Worm (Caenorhabditis elegans): ENCODE data around the gene K05F1.13.

Gene K05F1.13

DNA sequence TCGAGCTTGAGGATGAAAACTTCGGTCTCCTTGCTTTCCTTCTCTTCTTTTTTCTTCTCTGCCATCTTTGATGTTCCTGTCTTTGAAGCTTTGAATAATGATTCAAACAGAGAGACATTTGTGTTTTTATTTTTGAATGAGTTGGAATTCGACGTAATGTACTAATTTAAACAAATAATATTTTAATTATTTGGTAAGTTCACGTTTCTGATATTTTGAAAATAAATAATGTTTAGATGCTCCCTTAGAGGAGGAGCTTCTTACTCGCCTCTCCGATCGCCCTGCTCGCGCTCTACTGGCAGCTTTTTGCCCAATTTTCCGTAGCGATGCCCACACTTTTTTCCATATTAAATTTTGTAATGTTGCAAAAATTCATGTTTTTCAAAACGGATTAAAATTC, 12.2 kb downstream of the K05F1.13 start, which contains the start of the genes K05F1.9 and K05F1.1:
K05F1.9 (minus strand) TSS at position 101 of the 400 bp plus-strand sequence.
K05F1.1 (plus strand) TSS at position 308 of the 400 bp plus-strand sequence.
- TF ChIP-seq pha-2 (tag; optimal IDR thresholded peaks at IDR 0.05) (no peak), ceh-19 (GFP tag; optimal IDR thresholded peaks at IDR 0.05) (no peak), unc-3 (GFP tag; conservative IDR thresholded peaks at IDR 0.05) (no peak), unc-3 (tag; optimal IDR thresholded peaks at IDR 0.05) (no peak), pag-3 (tag; optimal IDR thresholded peaks at IDR 0.05; ENCODE audit: borderline replicate concordance) (no peak), hlh-15 (tag; optimal IDR thresholded peaks at IDR 0.05) (no peak), ets-4 (tag; optimal IDR thresholded peaks at IDR 0.05) (no peak), ama-1 (optimal IDR thresholded peaks at IDR 0.05) (no peak)

DNA sequence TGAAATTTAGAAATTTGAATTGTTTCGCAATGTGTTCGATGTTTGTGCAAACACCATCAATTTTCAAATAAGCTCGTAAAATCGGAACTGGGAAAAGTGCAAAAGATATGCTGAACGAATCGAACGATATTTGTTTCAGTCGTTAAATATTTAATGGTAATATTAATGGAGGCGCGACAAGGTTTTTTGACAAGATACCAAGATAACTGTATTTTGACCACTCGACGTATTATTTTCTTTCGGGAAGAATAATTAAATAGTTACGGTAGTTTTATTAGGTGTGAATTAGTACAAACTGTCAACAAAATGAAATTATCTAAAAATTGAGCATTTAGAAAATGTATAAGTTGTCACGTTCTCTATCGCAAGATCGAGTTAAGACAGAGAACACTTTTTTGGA, 15.4 kb downstream of the K05F1.13 start:
- TF ChIP-seq ahr-1 (tag; optimal IDR thresholded peaks at IDR 0.05) (no peak), C08G9.2 (tag; optimal IDR thresholded peaks at IDR 0.05) (no peak), nhr-11 (tag; optimal IDR thresholded peaks at IDR 0.05) (no peak), unc-55 (GFP tag; optimal IDR thresholded peaks at IDR 0.05) (no peak), ets-4 (tag; optimal IDR thresholded peaks at IDR 0.05) (no peak), C38D4.7 (GFP tag; optimal IDR thresholded peaks at IDR 0.05) (no peak), gmeb-2 (tag; optimal IDR thresholded peaks at IDR 0.05) (no peak), tbx-7 (tag; optimal IDR thresholded peaks at IDR 0.05) (no peak), pros-1 (tag; optimal IDR thresholded peaks at IDR 0.05) (no peak), npax-4 (tag; optimal IDR thresholded peaks at IDR 0.05) (no peak), zip-5 (tag; optimal IDR thresholded peaks at IDR 0.05) (no peak), ceh-22 (tag; optimal IDR thresholded peaks at IDR 0.05) (no peak), ceh-30 (tag; optimal IDR thresholded peaks at IDR 0.05) (no peak), ceh-48 (tag; optimal IDR thresholded peaks at IDR 0.05) (no peak)

DNA sequence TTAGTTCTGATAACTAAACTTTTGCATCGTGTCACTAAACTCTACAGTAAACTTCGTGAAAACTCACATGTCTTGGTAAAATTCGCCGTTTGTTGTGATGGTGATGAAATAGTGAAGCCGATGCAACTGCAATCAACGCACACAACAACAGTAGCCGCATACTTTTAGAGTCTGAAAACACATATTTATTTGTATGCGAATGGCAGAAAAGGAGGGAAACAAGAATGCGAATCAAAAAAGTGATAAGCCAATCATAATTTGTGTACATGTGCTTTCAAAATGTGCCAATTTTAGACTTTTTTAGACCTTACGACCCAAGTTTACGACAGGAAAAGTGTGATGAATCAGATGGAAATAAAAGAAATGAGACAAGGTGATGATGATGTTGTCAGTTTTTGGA, 16.4 kb downstream of the K05F1.13 start, which contains the start of gene K05F1.10:
K05F1.10 (minus strand) TSS at position 171 of the 400 bp plus-strand sequence.
- TF ChIP-seq elt-4 (tag; optimal IDR thresholded peaks at IDR 0.05), result no peak
- TF ChIP-seq zip-5 (tag; optimal IDR thresholded peaks at IDR 0.05), result no peak
- no peak for TF ChIP-seq K02D7.2 (tag; optimal IDR thresholded peaks at IDR 0.05)
- no peak for TF ChIP-seq Y22D7AL.16 (tag; optimal IDR thresholded peaks at IDR 0.05)
- no peak for TF ChIP-seq pha-4 (tag; optimal IDR thresholded peaks at IDR 0.05)
- no peak for TF ChIP-seq tbx-2 (tag; optimal IDR thresholded peaks at IDR 0.05)
- TF ChIP-seq pag-3 (tag; optimal IDR thresholded peaks at IDR 0.05; ENCODE audit: borderline replicate concordance), result no peak
- TF ChIP-seq C08G9.2 (tag; optimal IDR thresholded peaks at IDR 0.05), result no peak
- no peak for TF ChIP-seq ahr-1 (tag; optimal IDR thresholded peaks at IDR 0.05)

DNA sequence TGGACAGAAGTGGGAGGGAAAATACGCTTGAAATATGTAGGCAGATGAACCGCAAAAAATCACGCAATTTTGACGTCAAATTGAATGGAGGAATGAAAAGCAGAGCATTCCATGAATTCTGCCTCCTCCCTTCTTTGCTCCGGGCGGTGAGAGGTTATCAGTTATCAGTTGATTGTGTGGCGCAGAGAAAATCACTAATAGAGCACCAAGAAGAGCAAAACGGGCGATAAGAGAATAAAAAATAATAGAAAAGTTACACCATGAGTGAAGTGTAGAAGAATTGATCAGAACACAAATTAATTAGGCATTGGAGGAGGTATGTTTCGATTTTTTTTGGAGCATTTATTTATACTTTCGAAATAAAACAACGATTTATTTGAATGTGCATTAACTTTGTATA, 17.6 kb downstream of the K05F1.13 start:
- TF ChIP-seq fkh-10 (GFP tag; optimal IDR thresholded peaks at IDR 0.05), result no peak
- TF ChIP-seq C08G9.2 (tag; optimal IDR thresholded peaks at IDR 0.05), result no peak
- TF ChIP-seq dve-1 (tag; optimal IDR thresholded peaks at IDR 0.05), result no peak
- TF ChIP-seq sox-2 (GFP tag; IDR thresholded peaks at IDR 0.05), result no peak
- no peak for TF ChIP-seq unc-55 (GFP tag; optimal IDR thresholded peaks at IDR 0.05)
- TF ChIP-seq che-1 (tag; optimal IDR thresholded peaks at IDR 0.05), result no peak
- no peak for TF ChIP-seq hlh-13 (GFP tag; optimal IDR thresholded peaks at IDR 0.05)
- TF ChIP-seq pax-1 (tag; optimal IDR thresholded peaks at IDR 0.05), result no peak
- no peak for TF ChIP-seq hlh-8 (tag; optimal IDR thresholded peaks at IDR 0.05)
- TF ChIP-seq unc-86 (tag; optimal IDR thresholded peaks at IDR 0.05), result no peak

ce11 chrII:5810230-5810629, 21.3 kb downstream of the K05F1.13 start, which contains the start of the genes msp-64 and ZK1248.5:
Gene msp-64, minus strand, starts transcription at chrII:5810330.
Gene ZK1248.5, plus strand, starts transcription at chrII:5810514.
- no peak for TF ChIP-seq ceh-19 (GFP tag; optimal IDR thresholded peaks at IDR 0.05)
- no peak for TF ChIP-seq ceh-34 (tag; optimal IDR thresholded peaks at IDR 0.05)
- no peak for TF ChIP-seq dmd-4 (tag; optimal IDR thresholded peaks at IDR 0.05; ENCODE audit: borderline replicate concordance)
- no peak for TF ChIP-seq ceh-6 (GFP tag; optimal IDR thresholded peaks at IDR 0.05)
- no peak for TF ChIP-seq pat-9 (tag; optimal IDR thresholded peaks at IDR 0.05)
- TF ChIP-seq pag-3 (tag; optimal IDR thresholded peaks at IDR 0.05; ENCODE audit: borderline replicate concordance), result no peak
- TF ChIP-seq ceh-2 (tag; optimal IDR thresholded peaks at IDR 0.05), result no peak
- TF ChIP-seq hlh-8 (tag; optimal IDR thresholded peaks at IDR 0.05), result no peak
- no peak for TF ChIP-seq ceh-30 (tag; optimal IDR thresholded peaks at IDR 0.05)

Data from whole organism, late embryonic.